Worm (Caenorhabditis elegans) whole organism, young adult: ENCODE measurements around the gene glb-29.

Experiments
- F49E8.2 ChIP-seq: sonication (generic microtip); optimal IDR thresholded peaks from 3 replicates; lab custom pipeline; 2017; ENCODE audit warnings: missing genetic modification characterization, mild to moderate bottlenecking, missing compliant biosample characterization, antibody characterized with exemption, moderate library complexity; ENCODE audit not compliant: insufficient read depth
- F55B11.4 ChIP-seq: sonication (generic microtip); optimal IDR thresholded peaks from 2 replicates; lab custom pipeline; 2016; ENCODE audit warnings: missing compliant biosample characterization, missing genetic modification characterization, borderline replicate concordance; ENCODE audit not compliant: insufficient read depth
- K11D2.4 ChIP-seq: fragments of 200-800 bp; sonication (Bioruptor generic); IDR thresholded peaks from 2 replicates; pipeline ENCODE4 v1.3.6; 2022; ENCODE audit warnings: missing genetic modification reagents, missing genetic modification characterization, missing compliant biosample characterization
- T26A5.8 ChIP-seq: sonication (generic microtip); optimal IDR thresholded peaks from 2 replicates; lab custom pipeline; 2016; ENCODE audit warnings: missing genetic modification characterization, missing compliant biosample characterization
- Y56A3A.18 ChIP-seq: fragments of 200-800 bp; sonication (Bioruptor generic); IDR thresholded peaks from 2 replicates; pipeline ENCODE4 v1.3.6; 2022; ENCODE audit warnings: missing genetic modification reagents, missing genetic modification characterization, missing compliant biosample characterization
- Y67H2A.10 ChIP-seq: fragments of 200-800 bp; sonication (Bioruptor generic); conservative IDR thresholded peaks from 2 replicates; pipeline ENCODE4 v1.3.6; 2022; ENCODE audit warnings: missing genetic modification reagents, missing genetic modification characterization, missing compliant biosample characterization
- Y79H2A.3 ChIP-seq: fragments of 200-800 bp; sonication (Bioruptor generic); conservative IDR thresholded peaks from 2 replicates; pipeline ENCODE4 v1.3.6; 2022; ENCODE audit warnings: missing genetic modification reagents, missing genetic modification characterization, missing compliant biosample characterization
- ama-1 ChIP-seq, 3 experiments: fragments of 150-350 bp in 1 of 3; sonication (generic microtip) in 2 of 3; optimal IDR thresholded peaks; 2 replicates each; lab custom pipeline; 2014 to 2018; ENCODE audit warnings: missing biosample characterization in 2 of 3, missing genetic modification characterization in 2 of 3, missing genetic modification reagents in 2 of 3
- aptf-2 ChIP-seq: fragments of 200-800 bp; sonication (Bioruptor generic); conservative IDR thresholded peaks from 2 replicates; pipeline ENCODE4 v1.3.6; 2022; ENCODE audit warnings: missing genetic modification reagents, missing genetic modification characterization, missing compliant biosample characterization
- aptf-3 ChIP-seq: fragments of 200-800 bp; sonication (Bioruptor generic); IDR thresholded peaks from 2 replicates; pipeline ENCODE4 v1.3.6; 2022; ENCODE audit warnings: missing genetic modification characterization, missing compliant biosample characterization
- atf-7 ChIP-seq: sonication (generic microtip); optimal IDR thresholded peaks from 2 replicates; lab custom pipeline; 2017; ENCODE audit warnings: mild to moderate bottlenecking, missing genetic modification characterization, missing compliant biosample characterization
- attf-6 ChIP-seq: fragments of 200-800 bp; sonication (Bioruptor generic); IDR thresholded peaks from 2 replicates; pipeline ENCODE4 v1.3.6; 2022; ENCODE audit warnings: missing genetic modification reagents, missing genetic modification characterization, missing compliant biosample characterization
- ceh-58 ChIP-seq: fragments of 200-800 bp; sonication (Bioruptor generic); IDR thresholded peaks from 2 replicates; pipeline ENCODE4 v1.3.6; 2022; ENCODE audit warnings: missing genetic modification characterization, missing compliant biosample characterization
- die-1 ChIP-seq: sonication (generic microtip); optimal IDR thresholded peaks from 2 replicates; lab custom pipeline; 2016; ENCODE audit warnings: missing genotype, mild to moderate bottlenecking, missing genetic modification characterization, missing compliant biosample characterization
- dpff-1 ChIP-seq: sonication (generic microtip); optimal IDR thresholded peaks from 2 replicates; lab custom pipeline; 2017; ENCODE audit warnings: mild to moderate bottlenecking, missing genetic modification characterization, missing compliant biosample characterization
- efl-1 ChIP-seq: fragments of 150-350 bp; optimal IDR thresholded peaks from 2 replicates; lab custom pipeline; 2014; ENCODE audit warnings: missing biosample characterization, missing genetic modification reagents, missing genetic modification characterization
- egl-44 ChIP-seq: fragments of 200-800 bp; sonication (Bioruptor generic); IDR thresholded peaks from 2 replicates; pipeline ENCODE4 v1.3.6; 2022; ENCODE audit warnings: missing genetic modification reagents, missing genetic modification characterization, missing compliant biosample characterization
- gei-17 ChIP-seq: fragments of 200-800 bp; sonication (Bioruptor generic); optimal IDR thresholded peaks from 2 replicates; lab custom pipeline; 2018; ENCODE audit warnings: mild to moderate bottlenecking, missing genetic modification characterization, missing compliant biosample characterization
- hmg-20 ChIP-seq: fragments of 200-800 bp; sonication (Bioruptor generic); IDR thresholded peaks from 2 replicates; pipeline ENCODE4 v1.3.6; 2022; ENCODE audit warnings: missing genetic modification reagents, missing genetic modification characterization, missing compliant biosample characterization
- hrde-1 ChIP-seq: sonication (generic microtip); optimal IDR thresholded peaks from 2 replicates; lab custom pipeline; 2016; ENCODE audit warnings: missing genetic modification characterization, mild to moderate bottlenecking, missing compliant biosample characterization, moderate library complexity, missing genotype, missing genetic modification reagents, borderline replicate concordance
- hsf-1 ChIP-seq: fragments of 200-800 bp; sonication (Bioruptor generic); IDR thresholded peaks from 2 replicates; pipeline ENCODE4 v1.3.6; 2022; ENCODE audit warnings: missing genetic modification reagents, missing genetic modification characterization, missing compliant biosample characterization
- let-607 ChIP-seq, 2 experiments: fragments of 200-800 bp in 1 of 2; sonication (Bioruptor generic) in 1 of 2; sonication (generic microtip) in 1 of 2; optimal IDR thresholded peaks; 2 replicates each; lab custom pipeline; 2016 to 2018; ENCODE audit warnings: mild to moderate bottlenecking in 2 of 2, missing compliant biosample characterization in 2 of 2, missing genetic modification characterization in 2 of 2, moderate library complexity in 2 of 2, missing genotype in 1 of 2
- lsl-1 ChIP-seq: fragments of 200-800 bp; sonication (Bioruptor generic); optimal IDR thresholded peaks from 2 replicates; lab custom pipeline; 2018; ENCODE audit warnings: mild to moderate bottlenecking, missing genetic modification characterization, moderate library complexity, missing compliant biosample characterization
- lsy-27 ChIP-seq: sonication (generic microtip); optimal IDR thresholded peaks from 2 replicates; lab custom pipeline; 2017; ENCODE audit warnings: missing genetic modification characterization, mild to moderate bottlenecking, missing compliant biosample characterization, antibody characterized with exemption, missing genotype, borderline replicate concordance; ENCODE audit not compliant: insufficient read depth
- mes-4 ChIP-seq: sonication (generic microtip); optimal IDR thresholded peaks from 2 replicates; lab custom pipeline; 2016; ENCODE audit warnings: missing genotype, missing genetic modification characterization, missing compliant biosample characterization
- nfya-1 ChIP-seq: sonication (generic microtip); optimal IDR thresholded peaks from 2 replicates; lab custom pipeline; 2017; ENCODE audit warnings: antibody characterized with exemption, missing compliant biosample characterization, missing genetic modification characterization, borderline replicate concordance; ENCODE audit not compliant: insufficient read depth
- nfya-2 ChIP-seq: fragments of 200-800 bp; sonication (Bioruptor generic); IDR thresholded peaks from 2 replicates; pipeline ENCODE4 v1.3.6; 2022; ENCODE audit warnings: missing genetic modification reagents, missing genetic modification characterization, missing compliant biosample characterization
- nfyb-1 ChIP-seq: fragments of 200-800 bp; sonication (Bioruptor generic); IDR thresholded peaks from 2 replicates; pipeline ENCODE4 v1.3.6; 2022; ENCODE audit warnings: missing genetic modification reagents, missing genetic modification characterization, missing compliant biosample characterization
- nhr-27 ChIP-seq: fragments of 200-800 bp; sonication (Bioruptor generic); optimal IDR thresholded peaks from 2 replicates; lab custom pipeline; 2018; ENCODE audit warnings: mild to moderate bottlenecking, missing genetic modification characterization, moderate library complexity, missing compliant biosample characterization
- nhr-80 ChIP-seq: sonication (generic microtip); optimal IDR thresholded peaks from 2 replicates; lab custom pipeline; 2016; ENCODE audit warnings: missing genetic modification characterization, missing compliant biosample characterization
- pha-4 ChIP-seq: fragments of 150-350 bp; sonication (generic microtip); optimal IDR thresholded peaks from 2 replicates; lab custom pipeline; 2014; ENCODE audit warnings: missing biosample characterization, missing genetic modification reagents, missing genetic modification characterization
- rcor-1 ChIP-seq: fragments of 200-800 bp; sonication (Bioruptor generic); IDR thresholded peaks from 2 replicates; pipeline ENCODE4 v1.3.6; 2022; ENCODE audit warnings: missing genetic modification reagents, missing genetic modification characterization, missing compliant biosample characterization
- rec-8 ChIP-seq, 2 experiments: sonication (generic microtip); optimal IDR thresholded peaks; 2 replicates each; lab custom pipeline; 2016; ENCODE audit warnings: mild to moderate bottlenecking in 2 of 2, missing genetic modification characterization in 2 of 2, missing genetic modification reagents in 2 of 2, missing genotype in 2 of 2, missing biosample characterization in 1 of 2, missing compliant biosample characterization in 1 of 2, moderate library complexity in 1 of 2
- snpc-3.4 ChIP-seq: sonication (generic microtip); optimal IDR thresholded peaks from 2 replicates; lab custom pipeline; 2017; ENCODE audit warnings: missing genetic modification characterization, mild to moderate bottlenecking, missing compliant biosample characterization, antibody characterized with exemption, moderate library complexity, missing genotype, missing genetic modification reagents
- snpc-4 ChIP-seq, 5 experiments: fragments of 150-350 bp in 1 of 5; sonication (generic microtip) in 4 of 5; optimal IDR thresholded peaks; 2 replicates each; lab custom pipeline; 2014 to 2018; ENCODE audit warnings: missing genetic modification characterization in 5 of 5, missing biosample characterization in 3 of 5, antibody characterized with exemption in 2 of 5, mild to moderate bottlenecking in 2 of 5, missing compliant biosample characterization in 2 of 5, missing genotype in 2 of 5, moderate library complexity in 2 of 5, missing genetic modification reagents in 1 of 5
- tbp1 ChIP-seq: fragments of 200-800 bp; sonication (Bioruptor generic); optimal IDR thresholded peaks from 2 replicates; lab custom pipeline; 2018; ENCODE audit warnings: mild to moderate bottlenecking, missing genetic modification characterization, missing compliant biosample characterization
- tbx-9 ChIP-seq: sonication (generic microtip); optimal IDR thresholded peaks from 2 replicates; lab custom pipeline; 2016; ENCODE audit warnings: borderline replicate concordance, missing genetic modification characterization, inconsistent platforms, missing compliant biosample characterization
- tlf-1 ChIP-seq: fragments of 200-800 bp; sonication (Bioruptor generic); optimal IDR thresholded peaks from 2 replicates; lab custom pipeline; 2018; ENCODE audit warnings: mild to moderate bottlenecking, missing genetic modification characterization, missing compliant biosample characterization
- unc-130 ChIP-seq: sonication (generic microtip); optimal IDR thresholded peaks from 2 replicates; lab custom pipeline; 2016; ENCODE audit warnings: missing genetic modification reagents, missing genetic modification characterization, missing compliant biosample characterization
- unc-62 ChIP-seq: fragments of 150-350 bp; optimal IDR thresholded peaks from 2 replicates; lab custom pipeline; 2014; ENCODE audit warnings: missing biosample characterization, missing genetic modification reagents, missing genetic modification characterization
- zim-3 ChIP-seq: sonication (generic microtip); optimal IDR thresholded peaks from 2 replicates; lab custom pipeline; 2017; ENCODE audit warnings: mild to moderate bottlenecking, missing genetic modification characterization, moderate library complexity, missing compliant biosample characterization
- ztf-18 ChIP-seq: sonication (generic microtip); optimal IDR thresholded peaks from 2 replicates; lab custom pipeline; 2016; ENCODE audit warnings: missing genotype, mild to moderate bottlenecking, missing genetic modification characterization, missing compliant biosample characterization
- ztf-25 ChIP-seq: fragments of 200-800 bp; sonication (Bioruptor generic); IDR thresholded peaks from 2 replicates; pipeline ENCODE4 v1.3.6; 2022; ENCODE audit warnings: missing genetic modification reagents, missing genetic modification characterization, missing compliant biosample characterization
- ztf-3 ChIP-seq: fragments of 200-800 bp; sonication (Bioruptor generic); optimal IDR thresholded peaks from 2 replicates; lab custom pipeline; 2018; ENCODE audit warnings: mild to moderate bottlenecking, missing genetic modification characterization, missing compliant biosample characterization

glb-29 gene

DNA sequence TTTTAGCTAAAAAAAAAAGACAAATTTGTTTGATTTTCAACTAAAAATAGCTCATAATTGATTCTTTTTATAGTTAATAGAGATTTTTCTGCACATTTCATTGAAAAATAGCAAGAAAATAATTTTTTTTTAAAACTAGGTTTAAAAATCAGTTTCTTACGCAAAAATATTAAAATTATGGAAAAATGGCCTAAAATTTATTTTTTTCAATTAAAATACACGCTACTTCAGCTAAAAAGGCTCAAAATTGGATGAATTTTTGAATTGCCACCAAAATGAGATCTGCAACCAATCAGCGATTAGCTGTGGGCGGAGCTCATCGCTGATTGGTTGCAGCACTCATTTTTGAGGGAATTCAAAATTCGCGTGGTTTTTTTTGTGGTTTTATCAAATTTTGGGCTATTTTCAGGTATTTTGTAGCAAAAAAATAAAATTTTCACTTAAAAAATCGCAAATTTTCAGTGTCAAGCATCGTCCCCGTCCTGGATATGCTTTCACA is 45.7 kb upstream of the glb-29 start:
- TF ChIP-seq F55B11.4 (tag; lab: Kevin White, UChicago) (no peak), ztf-25 (GFP tag; lab: Robert Waterston, UW) (no peak), tbx-9 (tag; lab: Kevin White, UChicago) (no peak), nfyb-1 (GFP tag; lab: Robert Waterston, UW) (peak; percentile 94), hmg-20 (no peak), nfya-2 (GFP tag; lab: Robert Waterston, UW) (0 out of 2 replicates have a peak, but pooled peaks have one; percentile 41), die-1 (no peak), mes-4 (tag; lab: Kevin White, UChicago) (no peak), egl-44 (no peak), lsl-1 (GFP tag; lab: Kevin White, UChicago) (no peak)

DNA sequence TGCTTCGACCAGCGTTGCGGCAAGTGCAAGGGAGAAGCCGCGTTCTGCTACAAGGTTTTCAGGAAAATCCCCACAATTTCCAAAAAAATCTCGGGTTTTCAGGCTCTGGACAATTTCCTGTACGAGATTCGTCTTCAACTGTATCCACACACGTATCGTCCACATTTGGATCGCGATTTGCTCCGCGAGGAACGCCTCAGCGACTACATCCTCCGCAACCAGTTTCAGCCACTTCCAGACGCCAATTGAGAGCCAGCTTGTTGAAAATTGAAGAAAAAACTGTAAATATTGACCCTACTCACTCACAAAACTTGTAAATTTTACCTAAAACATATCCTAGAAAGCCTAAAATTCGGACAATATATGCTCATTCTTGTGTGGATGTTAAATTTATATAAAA is 44.0 kb upstream of the glb-29 start:
- TF ChIP-seq zim-3 (no peak), die-1 (peak; percentile 5), F49E8.2 (tag; lab: Kevin White, UChicago) (no peak), nhr-27 (tag; lab: Kevin White, UChicago) (no peak), rcor-1 (no peak), ztf-3 (GFP tag; lab: Kevin White, UChicago) (no peak), tlf-1 (GFP tag; lab: Kevin White, UChicago) (no peak), snpc-4 (GFP tag; optimal IDR thresholded peaks at IDR 0.05; lab: Kevin White, UChicago) (no peak), snpc-4 (tag; optimal IDR thresholded peaks at IDR 0.05; lab: Kevin White, UChicago) (no peak), dpff-1 (tag; lab: Kevin White, UChicago) (no peak), unc-130 (GFP tag; lab: Kevin White, UChicago) (no peak), K11D2.4 (GFP tag; lab: Robert Waterston, UW) (peak; percentile 12; the same call in 1 of the 2 replicates), rec-8 (tag; optimal IDR thresholded peaks at IDR 0.05; lab: Kevin White, UChicago) (no peak), ama-1 (optimal IDR thresholded peaks at IDR 0.05; lab: Kevin White, UChicago) (peak; percentile 30), ama-1 (GFP tag; optimal IDR thresholded peaks at IDR 0.05; lab: Kevin White, UChicago) (no peak), nhr-80 (tag; lab: Kevin White, UChicago) (no peak), hsf-1 (GFP tag; lab: Robert Waterston, UW) (no peak), let-607 (tag; optimal IDR thresholded peaks at IDR 0.05; lab: Kevin White, UChicago) (no peak), Y56A3A.18 (GFP tag; lab: Robert Waterston, UW) (0 out of 2 replicates have a peak, but pooled peaks have one; percentile 61), nfya-1 (tag; lab: Kevin White, UChicago) (no peak), pha-4 (tag; lab: Kevin White, UChicago) (no peak), T26A5.8 (tag; lab: Kevin White, UChicago) (no peak), hrde-1 (tag; lab: Kevin White, UChicago) (peak; percentile 1), unc-62 (GFP tag; lab: Kevin White, UChicago) (no peak), gei-17 (GFP tag; lab: Kevin White, UChicago) (no peak), aptf-2 (no peak), ceh-58 (no peak), nfya-2 (GFP tag; lab: Robert Waterston, UW) (0 out of 2 replicates have a peak, but pooled peaks have one; percentile 64), aptf-3 (GFP tag; lab: Robert Waterston, UW) (no peak), lsy-27 (no peak), snpc-3.4 (tag; lab: Kevin White, UChicago) (no peak), attf-6 (GFP tag; lab: Robert Waterston, UW) (no peak), Y79H2A.3 (GFP tag; lab: Robert Waterston, UW) (0 out of 2 replicates have a peak, but pooled peaks have one; percentile 36), ztf-18 (tag; lab: Kevin White, UChicago) (no peak), atf-7 (tag; lab: Kevin White, UChicago) (no peak), efl-1 (GFP tag; lab: Kevin White, UChicago) (no peak), egl-44 (0 out of 2 replicates have a peak, but pooled peaks have one; percentile 37), tbp1 (no peak), Y67H2A.10 (no peak)
